Worm (Caenorhabditis elegans) whole organism, L3 larva: ENCODE measurements around the gene sdz-38.
A peak's percentile ranks its signal among the peaks of the same experiment; 100 is the strongest.

Experiments used
- ZK546.5 ChIP-seq: sonication (generic microtip); optimal IDR thresholded peaks from 2 replicates; lab custom pipeline; 2017; ENCODE audit warnings: missing biosample characterization, missing genetic modification characterization
- ama-1 ChIP-seq: fragments of 150-350 bp; optimal IDR thresholded peaks from 2 replicates; lab custom pipeline; 2018
- ceh-16 ChIP-seq: sonication (generic microtip); optimal IDR thresholded peaks from 2 replicates; lab custom pipeline; 2017; ENCODE audit warnings: missing biosample characterization, missing genetic modification characterization
- ceh-28 ChIP-seq: fragments of 150-350 bp; optimal IDR thresholded peaks from 2 replicates; lab custom pipeline; 2014; ENCODE audit warnings: missing biosample characterization, missing genetic modification reagents, missing genetic modification characterization
- ceh-9 ChIP-seq: sonication (generic microtip); optimal IDR thresholded peaks from 2 replicates; lab custom pipeline; 2018; ENCODE audit warnings: missing biosample characterization, missing genetic modification characterization
- daf-12 ChIP-seq: fragments of 150-350 bp; optimal IDR thresholded peaks from 2 replicates; lab custom pipeline; 2014; ENCODE audit warnings: missing biosample characterization, missing genetic modification reagents, missing genetic modification characterization
- egl-27 ChIP-seq: sonication (generic microtip); optimal IDR thresholded peaks from 4 replicates; lab custom pipeline; 2017; ENCODE audit warnings: missing biosample characterization, missing genetic modification reagents, missing genetic modification characterization
- egl-5 ChIP-seq: fragments of 150-350 bp; optimal IDR thresholded peaks from 2 replicates; lab custom pipeline; 2017; ENCODE audit warnings: missing biosample characterization, missing genetic modification reagents, missing genetic modification characterization, inconsistent platforms
- elt-1 ChIP-seq: fragments of 150-350 bp; optimal IDR thresholded peaks from 2 replicates; lab custom pipeline; 2014; ENCODE audit warnings: missing biosample characterization, missing genetic modification characterization
- elt-2 ChIP-seq: sonication (generic microtip); optimal IDR thresholded peaks from 2 replicates; lab custom pipeline; 2016; ENCODE audit warnings: missing genetic modification reagents, mild to moderate bottlenecking, missing genetic modification characterization, missing compliant biosample characterization
- elt-3 ChIP-seq, 3 experiments: fragments of 150-350 bp in 1 of 3; sonication (generic microtip) in 2 of 3; optimal IDR thresholded peaks; 2 replicates in 2 of 3; 4 replicates in 1 of 3; lab custom pipeline; 2014 to 2017; ENCODE audit warnings: missing biosample characterization in 3 of 3, missing genetic modification characterization in 3 of 3
- fkh-10 ChIP-seq: sonication (generic microtip); optimal IDR thresholded peaks from 2 replicates; lab custom pipeline; 2017; ENCODE audit warnings: missing biosample characterization, missing genetic modification reagents, missing genetic modification characterization
- fkh-2 ChIP-seq: fragments of 150-350 bp; optimal IDR thresholded peaks from 2 replicates; lab custom pipeline; 2014; ENCODE audit warnings: missing biosample characterization, missing genetic modification reagents, missing genetic modification characterization
- jun-1 ChIP-seq: fragments of 150-350 bp; optimal IDR thresholded peaks from 2 replicates; lab custom pipeline; 2014; ENCODE audit warnings: missing biosample characterization, missing genetic modification reagents, missing genetic modification characterization
- lin-15B ChIP-seq: fragments of 150-350 bp; optimal IDR thresholded peaks from 2 replicates; lab custom pipeline; 2014; ENCODE audit warnings: missing biosample characterization, missing genetic modification characterization
- mdl-1 ChIP-seq: fragments of 150-350 bp; optimal IDR thresholded peaks from 2 replicates; lab custom pipeline; 2014; ENCODE audit warnings: missing biosample characterization, missing genetic modification characterization
- mml-1 ChIP-seq: fragments of 150-350 bp; sonication (generic microtip); optimal IDR thresholded peaks from 3 replicates; lab custom pipeline; 2014; ENCODE audit warnings: missing biosample characterization, missing genetic modification characterization
- nfya-1 ChIP-seq: sonication (generic microtip); optimal IDR thresholded peaks from 2 replicates; lab custom pipeline; 2017; ENCODE audit warnings: missing genetic modification characterization, mild to moderate bottlenecking, missing compliant biosample characterization, antibody characterized with exemption, moderate library complexity; ENCODE audit not compliant: insufficient read depth
- nhr-11 ChIP-seq: fragments of 150-350 bp; optimal IDR thresholded peaks from 2 replicates; lab custom pipeline; 2014; ENCODE audit warnings: missing biosample characterization, missing genetic modification characterization
- nhr-12 ChIP-seq: fragments of 150-350 bp; optimal IDR thresholded peaks from 2 replicates; lab custom pipeline; 2014; ENCODE audit warnings: missing biosample characterization, missing genetic modification characterization
- nhr-23 ChIP-seq: fragments of 150-350 bp; optimal IDR thresholded peaks from 2 replicates; lab custom pipeline; 2014; ENCODE audit warnings: missing biosample characterization, missing genetic modification reagents, missing genetic modification characterization
- nhr-237 ChIP-seq: fragments of 150-350 bp; optimal IDR thresholded peaks from 2 replicates; lab custom pipeline; 2014; ENCODE audit warnings: missing biosample characterization, missing genetic modification characterization
- nhr-28 ChIP-seq: fragments of 150-350 bp; optimal IDR thresholded peaks from 2 replicates; lab custom pipeline; 2014; ENCODE audit warnings: missing biosample characterization, missing genetic modification characterization
- nhr-43 ChIP-seq: sonication (generic microtip); optimal IDR thresholded peaks from 2 replicates; lab custom pipeline; 2016; ENCODE audit warnings: mild to moderate bottlenecking, missing genetic modification characterization, missing compliant biosample characterization; ENCODE audit not compliant: poor library complexity, severe bottlenecking
- pqm-1 ChIP-seq: fragments of 150-350 bp; optimal IDR thresholded peaks from 2 replicates; lab custom pipeline; 2017; ENCODE audit warnings: missing biosample characterization, missing genetic modification characterization, inconsistent platforms
- sea-2 ChIP-seq: fragments of 150-350 bp; sonication (generic microtip); optimal IDR thresholded peaks from 4 replicates; lab custom pipeline; 2014; ENCODE audit warnings: missing biosample characterization, missing genetic modification reagents, missing genetic modification characterization
- snpc-4 ChIP-seq: fragments of 150-350 bp; optimal IDR thresholded peaks from 2 replicates; lab custom pipeline; 2014; ENCODE audit warnings: missing biosample characterization, missing genetic modification characterization
- tbx-2 ChIP-seq: sonication (generic microtip); optimal IDR thresholded peaks from 2 replicates; lab custom pipeline; 2016; ENCODE audit warnings: mild to moderate bottlenecking, missing genetic modification characterization, missing compliant biosample characterization
- unc-39 ChIP-seq: sonication (generic microtip); optimal IDR thresholded peaks from 4 replicates; lab custom pipeline; 2017; ENCODE audit warnings: missing biosample characterization, missing genetic modification characterization
- unc-62 ChIP-seq: fragments of 150-350 bp; sonication (generic microtip); optimal IDR thresholded peaks from 4 replicates; lab custom pipeline; 2014; ENCODE audit warnings: missing biosample characterization, missing genetic modification reagents, missing genetic modification characterization
- zag-1 ChIP-seq: fragments of 150-350 bp; optimal IDR thresholded peaks from 2 replicates; lab custom pipeline; 2014; ENCODE audit warnings: missing biosample characterization, missing genetic modification characterization

The sdz-38 gene

ce11 chrII:9966954-9967353 lies 14.7 kb downstream of the sdz-38 start, which contains the start of gene dtmk-1:
TSS of gene dtmk-1 (minus strand) at chrII:9967099.
- TF ChIP-seq nhr-23, result peak; percentile 25
- peak; percentile 62 for TF ChIP-seq elt-1 (tag; lab: Kevin White, UChicago)
- TF ChIP-seq sea-2 (GFP tag; lab: Kevin White, UChicago), result no peak

- TF ChIP-seq mdl-1 (no peak), tbx-2 (peak; percentile 86), lin-15B (tag; lab: Kevin White, UChicago) (no peak), nhr-28 (tag; lab: Kevin White, UChicago) (no peak), ama-1 (lab: Kevin White, UChicago) (no peak), pqm-1 (peak; percentile 56), nhr-237 (tag; lab: Kevin White, UChicago) (no peak)
- TF ChIP-seq, all 47 proteins: peak for 2
Measured at ce11 chrII:9965325-9965724, 16.3 kb downstream of the sdz-38 start.

ce11 chrII:9963808-9964207 lies 17.9 kb downstream of the sdz-38 start:
- TF ChIP-seq ceh-16 (tag; lab: Kevin White, UChicago) (no peak), elt-2 (tag; lab: Kevin White, UChicago) (peak; percentile 31)

- TF ChIP-seq jun-1 (tag; lab: Kevin White, UChicago) (no peak), ceh-9 (tag; lab: Kevin White, UChicago) (no peak), ceh-28 (tag; lab: Kevin White, UChicago) (no peak), lin-15B (tag; lab: Kevin White, UChicago) (no peak), nfya-1 (peak; percentile 38)
Measured at ce11 chrII:9960127-9960526, 21.5 kb downstream of the sdz-38 start.

ce11 chrII:9956116-9956515 lies 25.5 kb downstream of the sdz-38 start:
- TF ChIP-seq fkh-2 (tag; lab: Kevin White, UChicago) (no peak), nhr-11 (tag; lab: Kevin White, UChicago) (peak; percentile 48)

ce11 chrII:9954885-9955284 lies 26.8 kb downstream of the sdz-38 start, which contains the start of gene egl-43:
TSS of gene egl-43 (plus strand) at chrII:9955185.
- TF ChIP-seq zag-1 (tag; lab: Kevin White, UChicago) (no peak), nhr-43 (tag; lab: Kevin White, UChicago) (no peak), nhr-12 (tag; lab: Kevin White, UChicago) (no peak), nfya-1 (no peak), tbx-2 (no peak), ceh-16 (tag; lab: Kevin White, UChicago) (no peak), ceh-28 (tag; lab: Kevin White, UChicago) (no peak), lin-15B (tag; lab: Kevin White, UChicago) (no peak), ZK546.5 (tag; lab: Kevin White, UChicago) (no peak), egl-27 (no peak)

ce11 chrII:9951846-9952245 lies 29.8 kb downstream of the sdz-38 start:
- TF ChIP-seq unc-62 (GFP tag; lab: Kevin White, UChicago) (no peak), elt-3 (tag; optimal IDR thresholded peaks at IDR 0.05; lab: Kevin White, UChicago) (no peak), nhr-23 (no peak), snpc-4 (tag; lab: Kevin White, UChicago) (no peak), ceh-16 (tag; lab: Kevin White, UChicago) (no peak), egl-5 (tag; lab: Kevin White, UChicago) (no peak), unc-39 (tag; lab: Kevin White, UChicago) (no peak), daf-12 (tag; lab: Kevin White, UChicago) (no peak), tbx-2 (no peak), nhr-28 (tag; lab: Kevin White, UChicago) (no peak), fkh-10 (no peak), elt-1 (tag; lab: Kevin White, UChicago) (no peak), mml-1 (tag; lab: Kevin White, UChicago) (no peak), ZK546.5 (tag; lab: Kevin White, UChicago) (no peak)
